Worm (Caenorhabditis elegans) whole organism, young adult: ENCODE results near the gene F43C9.1.

Source experiments
- B0035.1 ChIP-seq: sonication (generic microtip); optimal IDR thresholded peaks from 2 replicates; lab custom pipeline; 2016; ENCODE audit warnings: missing genetic modification characterization, mild to moderate bottlenecking, missing compliant biosample characterization, missing genotype, missing genetic modification reagents
- B0336.3 ChIP-seq: fragments of 200-800 bp; sonication (Bioruptor generic); IDR thresholded peaks from 2 replicates; pipeline ENCODE4 v1.3.6; 2022; ENCODE audit warnings: missing genetic modification characterization, missing compliant biosample characterization
- D2030.7 ChIP-seq: fragments of 200-800 bp; sonication (Bioruptor generic); IDR thresholded peaks from 2 replicates; pipeline ENCODE4 v1.3.6; 2022; ENCODE audit warnings: missing genetic modification reagents, missing genetic modification characterization, missing compliant biosample characterization
- F22D6.2 ChIP-seq: sonication (generic microtip); optimal IDR thresholded peaks from 2 replicates; lab custom pipeline; 2016; ENCODE audit warnings: mild to moderate bottlenecking, missing genetic modification characterization, missing compliant biosample characterization
- F33H1.4 ChIP-seq: fragments of 200-800 bp; sonication (Bioruptor generic); IDR thresholded peaks from 2 replicates; pipeline ENCODE4 v1.3.6; 2022; ENCODE audit warnings: missing genetic modification reagents, missing genetic modification characterization, missing compliant biosample characterization
- K11D2.4 ChIP-seq: fragments of 200-800 bp; sonication (Bioruptor generic); IDR thresholded peaks from 2 replicates; pipeline ENCODE4 v1.3.6; 2022; ENCODE audit warnings: missing genetic modification reagents, missing genetic modification characterization, missing compliant biosample characterization
- Y53G8AR.9 ChIP-seq: fragments of 200-800 bp; sonication (Bioruptor generic); conservative IDR thresholded peaks from 2 replicates; pipeline ENCODE4 v1.3.6; 2022; ENCODE audit warnings: missing genetic modification reagents, missing genetic modification characterization, missing compliant biosample characterization
- Y95B8A.8 ChIP-seq: fragments of 200-800 bp; sonication (Bioruptor generic); IDR thresholded peaks from 2 replicates; pipeline ENCODE4 v1.3.6; 2022; ENCODE audit warnings: missing genetic modification reagents, missing genetic modification characterization, missing compliant biosample characterization
- ZK185.1 ChIP-seq: sonication (generic microtip); optimal IDR thresholded peaks from 2 replicates; lab custom pipeline; 2016; ENCODE audit warnings: mild to moderate bottlenecking, missing genetic modification characterization, missing compliant biosample characterization; ENCODE audit not compliant: poor library complexity, severe bottlenecking
- ama-1 ChIP-seq, 3 experiments: fragments of 150-350 bp in 1 of 3; sonication (generic microtip) in 2 of 3; optimal IDR thresholded peaks; 2 replicates each; lab custom pipeline; 2014 to 2018; ENCODE audit warnings: missing biosample characterization in 2 of 3, missing genetic modification characterization in 2 of 3, missing genetic modification reagents in 2 of 3
- aptf-2 ChIP-seq: fragments of 200-800 bp; sonication (Bioruptor generic); conservative IDR thresholded peaks from 2 replicates; pipeline ENCODE4 v1.3.6; 2022; ENCODE audit warnings: missing genetic modification reagents, missing genetic modification characterization, missing compliant biosample characterization
- attf-6 ChIP-seq: fragments of 200-800 bp; sonication (Bioruptor generic); IDR thresholded peaks from 2 replicates; pipeline ENCODE4 v1.3.6; 2022; ENCODE audit warnings: missing genetic modification reagents, missing genetic modification characterization, missing compliant biosample characterization
- bed-1 ChIP-seq: fragments of 200-800 bp; sonication (Bioruptor generic); IDR thresholded peaks from 2 replicates; pipeline ENCODE4 v1.3.6; 2022; ENCODE audit warnings: missing genetic modification reagents, missing genetic modification characterization, missing compliant biosample characterization
- ccch-3 ChIP-seq: fragments of 200-800 bp; sonication (Bioruptor generic); optimal IDR thresholded peaks from 2 replicates; lab custom pipeline; 2018; ENCODE audit warnings: mild to moderate bottlenecking, missing genetic modification characterization, missing compliant biosample characterization
- cebp-1 ChIP-seq, 2 experiments: fragments of 200-800 bp in 1 of 2; sonication (Bioruptor generic) in 1 of 2; sonication (generic microtip) in 1 of 2; IDR thresholded peaks in 1 of 2; optimal IDR thresholded peaks in 1 of 2; 2 replicates each; pipeline versions ENCODE4 v1.3.6 to Lab custom; 2017 to 2022; ENCODE audit warnings: missing compliant biosample characterization in 2 of 2, missing genetic modification characterization in 2 of 2, mild to moderate bottlenecking in 1 of 2, missing genetic modification reagents in 1 of 2, moderate library complexity in 1 of 2
- ceh-100 ChIP-seq: fragments of 200-800 bp; sonication (Bioruptor generic); IDR thresholded peaks from 2 replicates; pipeline ENCODE4 v1.3.6; 2022; ENCODE audit warnings: missing genetic modification reagents, missing genetic modification characterization, missing compliant biosample characterization
- ceh-27 ChIP-seq: fragments of 200-800 bp; sonication (Bioruptor generic); optimal IDR thresholded peaks from 2 replicates; lab custom pipeline; 2018; ENCODE audit warnings: mild to moderate bottlenecking, missing genetic modification characterization, moderate library complexity, missing compliant biosample characterization
- chd-7 ChIP-seq: sonication (generic microtip); optimal IDR thresholded peaks from 2 replicates; lab custom pipeline; 2016; ENCODE audit warnings: mild to moderate bottlenecking, missing genetic modification characterization, moderate library complexity, missing compliant biosample characterization
- egl-44 ChIP-seq: fragments of 200-800 bp; sonication (Bioruptor generic); IDR thresholded peaks from 2 replicates; pipeline ENCODE4 v1.3.6; 2022; ENCODE audit warnings: missing genetic modification reagents, missing genetic modification characterization, missing compliant biosample characterization
- ekl-4 ChIP-seq: fragments of 200-800 bp; sonication (Bioruptor generic); IDR thresholded peaks from 2 replicates; pipeline ENCODE4 v1.3.6; 2022; ENCODE audit warnings: missing genetic modification reagents, missing genetic modification characterization, missing compliant biosample characterization
- fkh-3 ChIP-seq: sonication (generic microtip); optimal IDR thresholded peaks from 2 replicates; lab custom pipeline; 2016; ENCODE audit warnings: mild to moderate bottlenecking, missing genetic modification characterization, missing compliant biosample characterization
- him-1 ChIP-seq: sonication (generic microtip); optimal IDR thresholded peaks from 2 replicates; lab custom pipeline; 2016; ENCODE audit warnings: missing genotype, missing genetic modification reagents, missing genetic modification characterization, missing compliant biosample characterization
- hlh-12 ChIP-seq: sonication (generic microtip); optimal IDR thresholded peaks from 2 replicates; lab custom pipeline; 2016; ENCODE audit warnings: missing genetic modification characterization, missing compliant biosample characterization
- hmg-20 ChIP-seq: fragments of 200-800 bp; sonication (Bioruptor generic); IDR thresholded peaks from 2 replicates; pipeline ENCODE4 v1.3.6; 2022; ENCODE audit warnings: missing genetic modification reagents, missing genetic modification characterization, missing compliant biosample characterization
- hrde-1 ChIP-seq: sonication (generic microtip); optimal IDR thresholded peaks from 2 replicates; lab custom pipeline; 2016; ENCODE audit warnings: missing genetic modification characterization, mild to moderate bottlenecking, missing compliant biosample characterization, moderate library complexity, missing genotype, missing genetic modification reagents, borderline replicate concordance
- lin-40 ChIP-seq: sonication (generic microtip); optimal IDR thresholded peaks from 2 replicates; lab custom pipeline; 2016; ENCODE audit warnings: missing genetic modification characterization, mild to moderate bottlenecking, missing compliant biosample characterization, missing genotype, missing genetic modification reagents
- lir-1 ChIP-seq: fragments of 200-800 bp; sonication (Bioruptor generic); conservative IDR thresholded peaks from 2 replicates; pipeline ENCODE4 v1.3.6; 2022; ENCODE audit warnings: missing genetic modification reagents, missing genetic modification characterization, missing compliant biosample characterization
- lsy-27 ChIP-seq: sonication (generic microtip); optimal IDR thresholded peaks from 2 replicates; lab custom pipeline; 2017; ENCODE audit warnings: missing genetic modification characterization, mild to moderate bottlenecking, missing compliant biosample characterization, antibody characterized with exemption, missing genotype, borderline replicate concordance; ENCODE audit not compliant: insufficient read depth
- madf-3 ChIP-seq: fragments of 200-800 bp; sonication (Bioruptor generic); IDR thresholded peaks from 2 replicates; pipeline ENCODE4 v1.3.6; 2022; ENCODE audit warnings: missing genetic modification reagents, missing genetic modification characterization, missing compliant biosample characterization
- mxl-1 ChIP-seq: sonication (generic microtip); optimal IDR thresholded peaks from 2 replicates; lab custom pipeline; 2016; ENCODE audit warnings: missing genetic modification characterization, missing compliant biosample characterization
- nhr-179 ChIP-seq: sonication (generic microtip); optimal IDR thresholded peaks from 2 replicates; lab custom pipeline; 2016; ENCODE audit warnings: mild to moderate bottlenecking, missing genetic modification characterization, missing compliant biosample characterization
- pha-4 ChIP-seq: fragments of 150-350 bp; sonication (generic microtip); optimal IDR thresholded peaks from 2 replicates; lab custom pipeline; 2014; ENCODE audit warnings: missing biosample characterization, missing genetic modification reagents, missing genetic modification characterization
- rec-8 ChIP-seq, 2 experiments: sonication (generic microtip); optimal IDR thresholded peaks; 2 replicates each; lab custom pipeline; 2016; ENCODE audit warnings: mild to moderate bottlenecking in 2 of 2, missing genetic modification characterization in 2 of 2, missing genetic modification reagents in 2 of 2, missing genotype in 2 of 2, missing biosample characterization in 1 of 2, missing compliant biosample characterization in 1 of 2, moderate library complexity in 1 of 2
- rpc-1 ChIP-seq, 2 experiments: fragments of 150-350 bp in 1 of 2; sonication (generic microtip) in 1 of 2; optimal IDR thresholded peaks; 2 replicates each; lab custom pipeline; 2014 to 2018; ENCODE audit warnings: missing biosample characterization in 1 of 2, missing genetic modification characterization in 1 of 2, missing genetic modification reagents in 1 of 2, missing genotype in 1 of 2
- snpc-1.1 ChIP-seq: sonication (generic microtip); optimal IDR thresholded peaks from 2 replicates; lab custom pipeline; 2017; ENCODE audit warnings: missing genetic modification characterization, mild to moderate bottlenecking, missing compliant biosample characterization, antibody characterized with exemption, moderate library complexity, missing genotype, missing genetic modification reagents; ENCODE audit not compliant: insufficient read depth
- tbp1 ChIP-seq: fragments of 200-800 bp; sonication (Bioruptor generic); optimal IDR thresholded peaks from 2 replicates; lab custom pipeline; 2018; ENCODE audit warnings: mild to moderate bottlenecking, missing genetic modification characterization, missing compliant biosample characterization
- unc-130 ChIP-seq: sonication (generic microtip); optimal IDR thresholded peaks from 2 replicates; lab custom pipeline; 2016; ENCODE audit warnings: missing genetic modification reagents, missing genetic modification characterization, missing compliant biosample characterization
- zfh-2 ChIP-seq: fragments of 200-800 bp; sonication (Bioruptor generic); conservative IDR thresholded peaks from 2 replicates; pipeline ENCODE4 v1.3.6; 2022; ENCODE audit warnings: missing genetic modification reagents, missing genetic modification characterization, missing compliant biosample characterization
- zim-3 ChIP-seq: sonication (generic microtip); optimal IDR thresholded peaks from 2 replicates; lab custom pipeline; 2017; ENCODE audit warnings: mild to moderate bottlenecking, missing genetic modification characterization, moderate library complexity, missing compliant biosample characterization
- ztf-25 ChIP-seq: fragments of 200-800 bp; sonication (Bioruptor generic); IDR thresholded peaks from 2 replicates; pipeline ENCODE4 v1.3.6; 2022; ENCODE audit warnings: missing genetic modification reagents, missing genetic modification characterization, missing compliant biosample characterization

Gene F43C9.1

DNA sequence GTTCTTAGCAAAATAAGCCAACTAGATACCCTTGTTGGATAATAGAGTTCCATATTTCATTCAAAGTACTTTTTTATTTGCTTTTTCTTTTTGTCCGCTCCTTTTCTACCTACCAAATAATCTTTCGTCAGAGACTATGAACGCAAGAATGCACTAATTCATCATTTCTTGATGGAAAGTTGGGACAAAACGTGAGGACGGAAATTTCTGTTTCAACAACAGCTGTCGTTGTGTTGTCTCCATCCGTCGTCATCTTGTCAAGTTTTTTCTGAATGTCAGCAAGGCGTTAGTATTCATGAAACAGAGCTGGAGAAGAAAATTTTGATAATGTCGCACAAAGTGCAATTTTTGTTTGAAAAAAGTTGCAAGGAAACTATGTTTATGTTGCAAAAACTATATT lies 8.3 kb upstream of the F43C9.1 start:
- TF ChIP-seq ama-1 (optimal IDR thresholded peaks at IDR 0.05; lab: Kevin White, UChicago) (no peak), ama-1 (GFP tag; optimal IDR thresholded peaks at IDR 0.05; lab: Kevin White, UChicago) (no peak), lir-1 (GFP tag; lab: Robert Waterston, UW) (no peak), D2030.7 (GFP tag; lab: Robert Waterston, UW) (no peak), ccch-3 (GFP tag; lab: Kevin White, UChicago) (no peak), mxl-1 (tag; lab: Kevin White, UChicago) (no peak), unc-130 (GFP tag; lab: Kevin White, UChicago) (no peak), rec-8 (tag; optimal IDR thresholded peaks at IDR 0.05; lab: Kevin White, UChicago) (no peak), cebp-1 (GFP tag; IDR thresholded peaks at IDR 0.05; lab: Robert Waterston, UW) (no peak), cebp-1 (tag; optimal IDR thresholded peaks at IDR 0.05; lab: Kevin White, UChicago) (no peak), zfh-2 (GFP tag; lab: Robert Waterston, UW) (no peak), ZK185.1 (tag; lab: Kevin White, UChicago) (no peak), pha-4 (tag; lab: Kevin White, UChicago) (no peak), lsy-27 (tag; lab: Kevin White, UChicago) (no peak)

ce11 chrX:4787525-4787924 lies 5.6 kb upstream of the F43C9.1 start:
- TF ChIP-seq B0035.1 (tag; lab: Kevin White, UChicago) (no peak), attf-6 (GFP tag; lab: Robert Waterston, UW) (no peak)

DNA sequence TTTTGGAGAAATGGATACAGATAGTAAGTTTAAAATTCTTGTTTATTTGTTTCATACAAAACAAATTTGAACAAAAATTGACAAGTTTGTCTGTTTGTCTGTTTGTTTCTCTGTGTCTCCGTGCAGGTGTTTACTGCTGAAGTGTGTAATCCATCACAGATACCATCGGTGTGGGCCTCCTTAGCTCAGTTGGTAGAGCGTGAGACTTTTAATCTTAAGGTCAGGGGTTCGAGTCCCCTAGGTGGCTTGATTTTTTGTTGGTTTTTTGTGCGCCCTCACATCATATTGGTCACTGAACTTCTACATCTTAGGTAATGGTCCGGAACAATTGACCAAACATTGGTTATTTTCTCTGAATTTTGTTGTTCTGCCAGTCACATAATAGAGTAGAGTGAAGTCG lies 4.1 kb upstream of the F43C9.1 start:
- TF ChIP-seq lin-40 (tag; lab: Kevin White, UChicago) (peak; percentile 8), egl-44 (GFP tag; lab: Robert Waterston, UW) (peak; percentile 77; the same call in 1 of the 2 replicates), lsy-27 (tag; lab: Kevin White, UChicago) (peak; percentile 39), hrde-1 (tag; lab: Kevin White, UChicago) (peak; percentile 29), rpc-1 (optimal IDR thresholded peaks at IDR 0.05; lab: Kevin White, UChicago) (peak; percentile 85), rpc-1 (tag; optimal IDR thresholded peaks at IDR 0.05; lab: Kevin White, UChicago) (peak; percentile 97), ekl-4 (GFP tag; lab: Robert Waterston, UW) (peak; percentile 81), madf-3 (GFP tag; lab: Robert Waterston, UW) (no peak), zim-3 (tag; lab: Kevin White, UChicago) (peak; percentile 66), aptf-2 (GFP tag; lab: Robert Waterston, UW) (no peak), bed-1 (no peak), Y53G8AR.9 (GFP tag; lab: Robert Waterston, UW) (no peak; the same call in 1 of the 2 replicates), F33H1.4 (GFP tag; lab: Robert Waterston, UW) (no peak), rec-8 (tag; optimal IDR thresholded peaks at IDR 0.05; lab: Kevin White, UChicago) (peak; percentile 54 to 83), B0035.1 (tag; lab: Kevin White, UChicago) (peak; percentile 18), chd-7 (peak; percentile 77), ztf-25 (GFP tag; lab: Robert Waterston, UW) (peak; percentile 88), tbp1 (peak; percentile 99), hlh-12 (peak; percentile 8), pha-4 (tag; lab: Kevin White, UChicago) (no peak), ama-1 (optimal IDR thresholded peaks at IDR 0.05; lab: Kevin White, UChicago) (no peak), ama-1 (GFP tag; optimal IDR thresholded peaks at IDR 0.05; lab: Kevin White, UChicago) (peak; percentile 30 to 76), unc-130 (GFP tag; lab: Kevin White, UChicago) (no peak), snpc-1.1 (tag; lab: Kevin White, UChicago) (peak; percentile 35), K11D2.4 (GFP tag; lab: Robert Waterston, UW) (peak; percentile 45; the same call in 1 of the 2 replicates), attf-6 (GFP tag; lab: Robert Waterston, UW) (peak; percentile 73), F22D6.2 (no peak), ceh-27 (GFP tag; lab: Kevin White, UChicago) (peak; percentile 57), him-1 (tag; lab: Kevin White, UChicago) (peak; percentile 93), ceh-100 (GFP tag; lab: Robert Waterston, UW) (peak; percentile 42; the same call in 1 of the 2 replicates), Y95B8A.8 (GFP tag; lab: Robert Waterston, UW) (no peak), ccch-3 (GFP tag; lab: Kevin White, UChicago) (no peak), nhr-179 (no peak), hmg-20 (GFP tag; lab: Robert Waterston, UW) (0 out of 2 replicates have a peak, but pooled peaks have one; percentile 21), fkh-3 (peak; percentile 23), B0336.3 (GFP tag; lab: Robert Waterston, UW) (no peak)
